Worm (Caenorhabditis elegans) whole organism, young adult: ENCODE results near the gene irg-2.

ENCODE experiments used
- B0019.2 ChIP-seq: fragments of 200-800 bp; sonication (Bioruptor generic); conservative IDR thresholded peaks from 2 replicates; pipeline ENCODE4 v1.3.6; 2022; ENCODE audit warnings: missing genetic modification reagents, missing genetic modification characterization, missing compliant biosample characterization
- C06A6.2 ChIP-seq: fragments of 200-800 bp; sonication (Bioruptor generic); conservative IDR thresholded peaks from 2 replicates; pipeline ENCODE4 v1.3.6; 2022; ENCODE audit warnings: missing genetic modification characterization, missing compliant biosample characterization
- F22D6.2 ChIP-seq: sonication (generic microtip); optimal IDR thresholded peaks from 2 replicates; lab custom pipeline; 2016; ENCODE audit warnings: mild to moderate bottlenecking, missing genetic modification characterization, missing compliant biosample characterization
- F52B5.7 ChIP-seq: sonication (generic microtip); optimal IDR thresholded peaks from 2 replicates; lab custom pipeline; 2016; ENCODE audit warnings: mild to moderate bottlenecking, missing genetic modification characterization, missing compliant biosample characterization
- F57C9.4 ChIP-seq: sonication (generic microtip); optimal IDR thresholded peaks from 2 replicates; lab custom pipeline; 2017; ENCODE audit warnings: mild to moderate bottlenecking, missing genetic modification characterization, missing compliant biosample characterization
- Y56A3A.18 ChIP-seq: fragments of 200-800 bp; sonication (Bioruptor generic); IDR thresholded peaks from 2 replicates; pipeline ENCODE4 v1.3.6; 2022; ENCODE audit warnings: missing genetic modification reagents, missing genetic modification characterization, missing compliant biosample characterization
- Y95B8A.8 ChIP-seq: fragments of 200-800 bp; sonication (Bioruptor generic); IDR thresholded peaks from 2 replicates; pipeline ENCODE4 v1.3.6; 2022; ENCODE audit warnings: missing genetic modification reagents, missing genetic modification characterization, missing compliant biosample characterization
- attf-6 ChIP-seq: fragments of 200-800 bp; sonication (Bioruptor generic); IDR thresholded peaks from 2 replicates; pipeline ENCODE4 v1.3.6; 2022; ENCODE audit warnings: missing genetic modification reagents, missing genetic modification characterization, missing compliant biosample characterization
- bed-2 ChIP-seq: fragments of 200-800 bp; sonication (Bioruptor generic); IDR thresholded peaks from 2 replicates; pipeline ENCODE4 v1.3.6; 2022; ENCODE audit warnings: missing genetic modification reagents, missing genetic modification characterization, missing compliant biosample characterization
- ceh-100 ChIP-seq: fragments of 200-800 bp; sonication (Bioruptor generic); IDR thresholded peaks from 2 replicates; pipeline ENCODE4 v1.3.6; 2022; ENCODE audit warnings: missing genetic modification reagents, missing genetic modification characterization, missing compliant biosample characterization
- ceh-91 ChIP-seq: fragments of 200-800 bp; sonication (Bioruptor generic); IDR thresholded peaks from 2 replicates; pipeline ENCODE4 v1.3.6; 2022; ENCODE audit warnings: missing genetic modification reagents, missing genetic modification characterization, missing compliant biosample characterization
- chd-7 ChIP-seq: sonication (generic microtip); optimal IDR thresholded peaks from 2 replicates; lab custom pipeline; 2016; ENCODE audit warnings: mild to moderate bottlenecking, missing genetic modification characterization, moderate library complexity, missing compliant biosample characterization
- egl-18 ChIP-seq: fragments of 200-800 bp; sonication (Bioruptor generic); IDR thresholded peaks from 2 replicates; pipeline ENCODE4 v1.3.6; 2022; ENCODE audit warnings: missing genetic modification reagents, missing genetic modification characterization, missing compliant biosample characterization
- ekl-4 ChIP-seq: fragments of 200-800 bp; sonication (Bioruptor generic); IDR thresholded peaks from 2 replicates; pipeline ENCODE4 v1.3.6; 2022; ENCODE audit warnings: missing genetic modification reagents, missing genetic modification characterization, missing compliant biosample characterization
- gei-17 ChIP-seq: fragments of 200-800 bp; sonication (Bioruptor generic); optimal IDR thresholded peaks from 2 replicates; lab custom pipeline; 2018; ENCODE audit warnings: mild to moderate bottlenecking, missing genetic modification characterization, missing compliant biosample characterization
- hlh-26 ChIP-seq: fragments of 200-800 bp; sonication (Bioruptor generic); conservative IDR thresholded peaks from 2 replicates; pipeline ENCODE4 v1.3.6; 2022; ENCODE audit warnings: missing genetic modification reagents, missing genetic modification characterization, missing compliant biosample characterization
- hmg-1.2 ChIP-seq: fragments of 200-800 bp; sonication (Bioruptor generic); IDR thresholded peaks from 2 replicates; pipeline ENCODE4 v1.3.6; 2022; ENCODE audit warnings: missing genetic modification reagents, missing genetic modification characterization, missing compliant biosample characterization
- hmg-20 ChIP-seq: fragments of 200-800 bp; sonication (Bioruptor generic); IDR thresholded peaks from 2 replicates; pipeline ENCODE4 v1.3.6; 2022; ENCODE audit warnings: missing genetic modification reagents, missing genetic modification characterization, missing compliant biosample characterization
- let-526 ChIP-seq: fragments of 200-800 bp; sonication (Bioruptor generic); IDR thresholded peaks from 2 replicates; pipeline ENCODE4 v1.3.6; 2022; ENCODE audit warnings: missing genetic modification reagents, missing genetic modification characterization, missing compliant biosample characterization
- lin-35 ChIP-seq, 3 experiments: fragments of 150-350 bp in 2 of 3; sonication (generic microtip) in 1 of 3; optimal IDR thresholded peaks; 2 replicates each; lab custom pipeline; 2014 to 2018; ENCODE audit warnings: missing biosample characterization in 3 of 3, missing genetic modification characterization in 3 of 3, missing genetic modification reagents in 3 of 3
- lin-54 ChIP-seq: fragments of 200-800 bp; sonication (Bioruptor generic); optimal IDR thresholded peaks from 2 replicates; lab custom pipeline; 2018; ENCODE audit warnings: mild to moderate bottlenecking, missing genetic modification characterization, missing compliant biosample characterization
- lir-1 ChIP-seq: fragments of 200-800 bp; sonication (Bioruptor generic); conservative IDR thresholded peaks from 2 replicates; pipeline ENCODE4 v1.3.6; 2022; ENCODE audit warnings: missing genetic modification reagents, missing genetic modification characterization, missing compliant biosample characterization
- lsy-27 ChIP-seq: sonication (generic microtip); optimal IDR thresholded peaks from 2 replicates; lab custom pipeline; 2017; ENCODE audit warnings: missing genetic modification characterization, mild to moderate bottlenecking, missing compliant biosample characterization, antibody characterized with exemption, missing genotype, borderline replicate concordance; ENCODE audit not compliant: insufficient read depth
- madf-3 ChIP-seq: fragments of 200-800 bp; sonication (Bioruptor generic); IDR thresholded peaks from 2 replicates; pipeline ENCODE4 v1.3.6; 2022; ENCODE audit warnings: missing genetic modification reagents, missing genetic modification characterization, missing compliant biosample characterization
- mcd-1 ChIP-seq: fragments of 200-800 bp; sonication (Bioruptor generic); IDR thresholded peaks from 2 replicates; pipeline ENCODE4 v1.3.6; 2022; ENCODE audit warnings: missing genetic modification reagents, missing genetic modification characterization, missing compliant biosample characterization
- mes-4 ChIP-seq: sonication (generic microtip); optimal IDR thresholded peaks from 2 replicates; lab custom pipeline; 2016; ENCODE audit warnings: missing genotype, missing genetic modification characterization, missing compliant biosample characterization
- nfyb-1 ChIP-seq: fragments of 200-800 bp; sonication (Bioruptor generic); IDR thresholded peaks from 2 replicates; pipeline ENCODE4 v1.3.6; 2022; ENCODE audit warnings: missing genetic modification reagents, missing genetic modification characterization, missing compliant biosample characterization
- rcor-1 ChIP-seq: fragments of 200-800 bp; sonication (Bioruptor generic); IDR thresholded peaks from 2 replicates; pipeline ENCODE4 v1.3.6; 2022; ENCODE audit warnings: missing genetic modification reagents, missing genetic modification characterization, missing compliant biosample characterization
- rpc-1 ChIP-seq, 2 experiments: fragments of 150-350 bp in 1 of 2; sonication (generic microtip) in 1 of 2; optimal IDR thresholded peaks; 2 replicates each; lab custom pipeline; 2014 to 2018; ENCODE audit warnings: missing biosample characterization in 1 of 2, missing genetic modification characterization in 1 of 2, missing genetic modification reagents in 1 of 2, missing genotype in 1 of 2
- sea-2 ChIP-seq: fragments of 200-800 bp; sonication (Bioruptor generic); IDR thresholded peaks from 2 replicates; pipeline ENCODE4 v1.3.6; 2022; ENCODE audit warnings: missing genetic modification characterization, missing compliant biosample characterization
- tlf-1 ChIP-seq: fragments of 200-800 bp; sonication (Bioruptor generic); optimal IDR thresholded peaks from 2 replicates; lab custom pipeline; 2018; ENCODE audit warnings: mild to moderate bottlenecking, missing genetic modification characterization, missing compliant biosample characterization
- unc-62 ChIP-seq: fragments of 150-350 bp; optimal IDR thresholded peaks from 2 replicates; lab custom pipeline; 2014; ENCODE audit warnings: missing biosample characterization, missing genetic modification reagents, missing genetic modification characterization
- ztf-26 ChIP-seq: sonication (generic microtip); optimal IDR thresholded peaks from 2 replicates; lab custom pipeline; 2017; ENCODE audit warnings: missing genetic modification characterization, missing compliant biosample characterization

The irg-2 gene

DNA sequence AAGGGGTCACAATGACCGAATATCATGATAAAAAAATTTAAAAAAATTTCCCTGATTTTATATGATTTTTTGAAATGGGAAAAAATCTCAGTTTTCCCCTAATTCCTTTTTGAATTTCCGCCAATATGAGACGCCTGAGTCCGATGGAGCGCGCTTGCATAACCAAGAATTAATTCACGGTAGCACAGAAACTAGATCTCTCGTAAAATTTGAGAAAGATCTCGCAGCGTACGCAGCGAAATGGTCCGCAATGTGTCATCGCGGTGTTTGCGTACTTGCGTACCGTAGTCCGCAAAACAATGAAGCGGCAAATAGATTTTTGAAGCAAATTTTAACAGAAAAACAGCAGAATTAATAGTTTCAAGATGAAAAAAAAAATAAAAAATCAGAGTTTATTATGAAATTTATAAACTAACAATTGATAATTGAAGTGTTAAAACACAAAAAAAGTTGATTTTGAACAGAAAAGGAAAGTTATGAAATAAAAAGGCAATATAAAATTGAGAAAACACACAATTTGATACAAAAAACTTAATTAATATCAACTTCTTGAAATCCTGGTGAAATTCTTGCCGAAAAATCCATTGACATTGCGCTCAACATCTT lies 21.7 kb downstream of the irg-2 start (continued):
- TF ChIP-seq egl-18 (GFP tag; lab: Robert Waterston, UW): 0 out of 2 replicates have a peak, but pooled peaks have one; percentile 59
- TF ChIP-seq ekl-4 (GFP tag; lab: Robert Waterston, UW): peak; percentile 66; the same call in 1 of the 2 replicates
- TF ChIP-seq nfyb-1 (GFP tag; lab: Robert Waterston, UW): peak; percentile 83
- peak; percentile 69 for TF ChIP-seq ceh-91
- TF ChIP-seq hmg-1.2 (GFP tag; lab: Robert Waterston, UW): peak; percentile 91
- peak; percentile 35; the same call in 1 of the 2 replicates for TF ChIP-seq lir-1
- TF ChIP-seq, all 124 proteins: peak for 21; not testable (repeated sequence) for 103

DNA sequence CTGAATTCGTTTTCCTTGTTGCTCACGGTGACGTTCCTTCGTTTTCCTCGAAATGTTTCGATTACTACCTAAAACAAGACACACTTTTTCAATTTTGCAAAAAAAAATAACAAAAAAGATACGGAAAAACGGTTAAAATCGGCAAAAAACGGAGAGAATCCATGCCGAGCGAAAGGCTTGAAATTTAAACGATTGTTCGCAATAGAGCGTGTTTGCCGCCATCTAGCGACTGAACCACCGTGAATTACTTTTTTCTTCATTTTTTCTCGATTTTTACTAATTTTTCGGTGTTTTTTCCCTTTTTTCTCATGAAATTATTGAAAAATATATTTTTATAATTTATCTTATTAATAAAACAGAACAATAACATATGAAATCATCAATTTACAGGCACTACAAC lies 24.2 kb downstream of the irg-2 start:
- TF ChIP-seq mcd-1 (peak; percentile 59), hmg-1.2 (GFP tag; lab: Robert Waterston, UW) (peak; percentile 36; the same call in 1 of the 2 replicates)

ce11 chrV:4067876-4068275 lies 25.9 kb downstream of the irg-2 start:
- peak; percentile 82 for TF ChIP-seq mcd-1

DNA sequence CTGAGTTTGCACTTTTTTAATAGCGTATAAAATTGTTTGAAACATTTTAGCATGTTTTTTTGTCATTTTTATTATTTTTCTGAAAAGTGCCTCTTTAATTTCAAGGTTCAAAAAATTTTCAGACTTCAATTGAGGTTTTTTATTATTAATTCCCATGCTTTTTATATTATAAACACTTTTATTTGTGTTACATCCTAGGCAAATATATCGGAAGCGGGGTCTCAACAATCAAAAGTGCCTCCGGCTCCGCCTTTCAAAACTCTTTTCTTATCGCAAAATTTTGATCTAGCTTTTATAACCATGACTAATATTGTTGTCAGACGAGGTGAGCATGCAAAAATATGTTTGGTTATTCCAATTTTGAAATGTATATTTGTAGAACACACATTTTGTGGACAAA lies 31.5 kb downstream of the irg-2 start, which contains the start of gene otpl-2:
Gene otpl-2 (plus strand): TSS at position 301 of the 400 bp plus-strand sequence.
- TF ChIP-seq rpc-1 (optimal IDR thresholded peaks at IDR 0.05; lab: Kevin White, UChicago) (no peak), rpc-1 (tag; optimal IDR thresholded peaks at IDR 0.05; lab: Kevin White, UChicago) (no peak), mcd-1 (no peak), ceh-100 (GFP tag; lab: Robert Waterston, UW) (no peak), lin-35 (GFP tag; optimal IDR thresholded peaks at IDR 0.05; lab: Kevin White, UChicago) (no peak), bed-2 (GFP tag; lab: Robert Waterston, UW) (no peak), tlf-1 (GFP tag; lab: Kevin White, UChicago) (no peak), gei-17 (GFP tag; lab: Kevin White, UChicago) (no peak), attf-6 (GFP tag; lab: Robert Waterston, UW) (no peak), madf-3 (GFP tag; lab: Robert Waterston, UW) (no peak), let-526 (GFP tag; lab: Robert Waterston, UW) (no peak), hlh-26 (GFP tag; lab: Robert Waterston, UW) (no peak), rcor-1 (GFP tag; lab: Robert Waterston, UW) (no peak), F52B5.7 (no peak), F57C9.4 (tag; lab: Kevin White, UChicago) (no peak), chd-7 (tag; lab: Kevin White, UChicago) (no peak), Y95B8A.8 (GFP tag; lab: Robert Waterston, UW) (no peak), Y56A3A.18 (GFP tag; lab: Robert Waterston, UW) (no peak), sea-2 (GFP tag; lab: Robert Waterston, UW) (no peak), nfyb-1 (GFP tag; lab: Robert Waterston, UW) (no peak), hmg-20 (GFP tag; lab: Robert Waterston, UW) (no peak)

DNA sequence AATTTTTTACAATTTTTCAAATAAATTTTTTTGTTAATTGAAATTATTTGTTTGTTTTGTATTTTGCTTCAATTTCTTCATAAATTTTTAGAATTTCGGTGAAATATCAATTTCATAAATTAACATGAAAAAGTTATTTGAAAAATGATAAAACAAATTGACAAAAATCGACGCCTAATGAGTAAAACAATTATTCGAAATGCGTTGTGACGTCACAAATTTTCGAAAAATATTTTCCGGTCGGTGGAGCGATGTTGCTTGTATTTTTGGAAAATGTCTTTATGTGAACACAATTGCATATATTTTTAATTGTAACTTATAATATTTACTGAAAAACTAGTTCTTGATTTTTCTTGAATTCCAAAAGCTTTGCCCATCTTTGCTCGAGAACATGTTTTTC lies 38.6 kb downstream of the irg-2 start:
- TF ChIP-seq mes-4 (tag; lab: Kevin White, UChicago): no peak
- TF ChIP-seq unc-62 (GFP tag; lab: Kevin White, UChicago): no peak
- TF ChIP-seq ztf-26 (tag; lab: Kevin White, UChicago): no peak
- no peak for TF ChIP-seq F22D6.2 (tag; lab: Kevin White, UChicago)
- no peak for TF ChIP-seq B0019.2 (GFP tag; lab: Robert Waterston, UW)
- TF ChIP-seq lsy-27: no peak
- TF ChIP-seq C06A6.2: no peak
- no peak for TF ChIP-seq lin-54 (GFP tag; lab: Kevin White, UChicago)
